Fruit fly (Drosophila melanogaster) whole organism, embryonic: ENCODE results near the gene Pde6.

Source experiments
- Asciz ChIP-seq: fragments of 200-800 bp; sonication (Bioruptor generic); optimal IDR thresholded peaks from 2 replicates; lab custom pipeline; 2017; ENCODE audit warnings: missing biosample characterization, mild to moderate bottlenecking, missing genetic modification characterization, missing genetic modification reagents
- CG10959 ChIP-seq: fragments of 200-800 bp; sonication (Bioruptor generic); IDR thresholded peaks from 2 replicates; pipeline ENCODE4 v1.3.6; 2022; ENCODE audit warnings: missing biosample characterization, missing genetic modification characterization
- CG10979 ChIP-seq: fragments of 200-800 bp; sonication (Bioruptor generic); optimal IDR thresholded peaks from 2 replicates; lab custom pipeline; 2018; ENCODE audit warnings: missing biosample characterization, mild to moderate bottlenecking, missing genetic modification characterization, moderate library complexity
- CG11085 ChIP-seq: fragments of 200-800 bp; sonication (Bioruptor generic); IDR thresholded peaks from 2 replicates; pipeline ENCODE4 v1.3.6; 2022; ENCODE audit warnings: missing biosample characterization, missing genetic modification characterization
- CG12104 ChIP-seq: fragments of 200-800 bp; sonication (Bioruptor generic); optimal IDR thresholded peaks from 3 replicates; lab custom pipeline; 2016; ENCODE audit warnings: missing biosample characterization, missing genetic modification characterization
- CG12299 ChIP-seq: fragments of 200-800 bp; sonication (Bioruptor generic); optimal IDR thresholded peaks from 2 replicates; lab custom pipeline; 2018; ENCODE audit warnings: missing biosample characterization, mild to moderate bottlenecking, missing genetic modification characterization
- CG1233 ChIP-seq: fragments of 200-800 bp; sonication (Bioruptor generic); optimal IDR thresholded peaks from 4 replicates; lab custom pipeline; 2018; ENCODE audit warnings: missing biosample characterization, mild to moderate bottlenecking, missing genetic modification characterization
- CG13424 ChIP-seq: fragments of 200-800 bp; sonication (Bioruptor generic); optimal IDR thresholded peaks from 2 replicates; lab custom pipeline; 2019; ENCODE audit warnings: missing biosample characterization, mild to moderate bottlenecking, missing genetic modification characterization, moderate library complexity
- CG1647 ChIP-seq: fragments of 200-800 bp; sonication (Bioruptor generic); optimal IDR thresholded peaks from 3 replicates; lab custom pipeline; 2016; ENCODE audit warnings: missing biosample characterization, missing genetic modification characterization
- CG18262 ChIP-seq: fragments of 200-800 bp; optimal IDR thresholded peaks from 3 replicates; lab custom pipeline; 2019; ENCODE audit warnings: missing biosample characterization, mild to moderate bottlenecking, missing genetic modification characterization, moderate library complexity
- CG2120 ChIP-seq: fragments of 200-800 bp; sonication (Bioruptor generic); optimal IDR thresholded peaks from 3 replicates; lab custom pipeline; 2016; ENCODE audit warnings: missing biosample characterization, missing genetic modification characterization
- CG2202 ChIP-seq: fragments of 200-800 bp; sonication (Bioruptor generic); optimal IDR thresholded peaks from 2 replicates; lab custom pipeline; 2018; ENCODE audit warnings: missing biosample characterization, mild to moderate bottlenecking, missing genetic modification characterization
- CG30431 ChIP-seq: fragments of 200-800 bp; sonication (Bioruptor generic); optimal IDR thresholded peaks from 2 replicates; lab custom pipeline; 2017; ENCODE audit warnings: missing biosample characterization, missing genetic modification characterization
- CG3163 ChIP-seq: fragments of 200-800 bp; sonication (Bioruptor generic); optimal IDR thresholded peaks from 3 replicates; lab custom pipeline; 2016; ENCODE audit warnings: missing biosample characterization, missing genetic modification characterization
- CG3838 ChIP-seq: fragments of 200-800 bp; sonication (Bioruptor generic); optimal IDR thresholded peaks from 3 replicates; lab custom pipeline; 2016; ENCODE audit warnings: missing biosample characterization, missing genetic modification characterization
- CG4328 ChIP-seq: fragments of 200-800 bp; sonication (Bioruptor generic); optimal IDR thresholded peaks from 3 replicates; lab custom pipeline; 2017; ENCODE audit warnings: missing biosample characterization, missing genetic modification reagents, missing genetic modification characterization
- CG7786 ChIP-seq: fragments of 200-800 bp; sonication (Bioruptor generic); optimal IDR thresholded peaks from 2 replicates; lab custom pipeline; 2016; ENCODE audit warnings: missing biosample characterization, missing genetic modification characterization
- CG8281 ChIP-seq: fragments of 200-800 bp; sonication (Bioruptor generic); optimal IDR thresholded peaks from 2 replicates; lab custom pipeline; 2018; ENCODE audit warnings: missing biosample characterization, mild to moderate bottlenecking, missing genetic modification characterization, moderate library complexity
- CG8478 ChIP-seq: fragments of >200 bp; optimal IDR thresholded peaks from 2 replicates; lab custom pipeline; 2018
- CG9609 ChIP-seq: fragments of 200-800 bp; sonication (Bioruptor generic); optimal IDR thresholded peaks from 3 replicates; lab custom pipeline; 2016; ENCODE audit warnings: missing biosample characterization, missing genetic modification characterization
- D19A ChIP-seq: fragments of 200-800 bp; optimal IDR thresholded peaks from 3 replicates; lab custom pipeline; 2019; ENCODE audit warnings: missing biosample characterization, mild to moderate bottlenecking, missing genetic modification characterization, moderate library complexity
- Dll ChIP-seq: fragments of 200-800 bp; sonication (Bioruptor generic); IDR thresholded peaks from 4 replicates; pipeline ENCODE4 v1.3.6; 2022; ENCODE audit warnings: missing biosample characterization, missing genetic modification characterization; ENCODE audit not compliant: partially characterized antibody
- Doc2 ChIP-seq: fragments of 200-800 bp; sonication (Bioruptor generic); IDR thresholded peaks from 2 replicates; pipeline ENCODE4 v1.3.6; 2022; ENCODE audit warnings: missing biosample characterization, missing genetic modification characterization
- Dref ChIP-seq: fragments of 200-800 bp; sonication (Bioruptor generic); IDR thresholded peaks from 2 replicates; pipeline ENCODE4 v1.3.6; 2022; ENCODE audit warnings: missing biosample characterization, missing genetic modification characterization
- HLH3B ChIP-seq: fragments of 200-800 bp; sonication (Bioruptor generic); IDR thresholded peaks from 2 replicates; pipeline ENCODE4 v1.3.6; 2022; ENCODE audit warnings: missing biosample characterization, missing genetic modification characterization
- HLHmδ ChIP-seq: fragments of 200-800 bp; sonication (Bioruptor generic); optimal IDR thresholded peaks from 2 replicates; lab custom pipeline; 2018; ENCODE audit warnings: missing biosample characterization, mild to moderate bottlenecking, missing genetic modification characterization, moderate library complexity
- Hand ChIP-seq: fragments of 200-800 bp; sonication (Bioruptor generic); optimal IDR thresholded peaks from 2 replicates; lab custom pipeline; 2017; ENCODE audit warnings: mild to moderate bottlenecking, missing biosample characterization, missing genetic modification reagents, missing genetic modification characterization
- Hmr ChIP-seq: fragments of 200-800 bp; sonication (Bioruptor generic); optimal IDR thresholded peaks from 3 replicates; lab custom pipeline; 2017; ENCODE audit warnings: mild to moderate bottlenecking, missing biosample characterization, missing genetic modification reagents, missing genetic modification characterization
- Ptx1 ChIP-seq: fragments of 200-800 bp; sonication (Bioruptor generic); IDR thresholded peaks from 2 replicates; pipeline ENCODE4 v1.3.6; 2022; ENCODE audit warnings: missing biosample characterization, missing genetic modification characterization
- Ravus ChIP-seq: fragments of 200-800 bp; sonication (Bioruptor generic); IDR thresholded peaks from 2 replicates; pipeline ENCODE4 v1.3.6; 2022; ENCODE audit warnings: missing biosample characterization, missing genetic modification characterization
- Rx ChIP-seq: fragments of 200-800 bp; sonication (Bioruptor generic); IDR thresholded peaks from 2 replicates; pipeline ENCODE4 v1.3.6; 2022; ENCODE audit warnings: missing biosample characterization, missing genetic modification characterization
- Side ChIP-seq: fragments of 200-800 bp; sonication (Bioruptor generic); optimal IDR thresholded peaks from 2 replicates; lab custom pipeline; 2016; ENCODE audit warnings: missing biosample characterization, missing genetic modification characterization
- Sox100B ChIP-seq: fragments of 200-800 bp; sonication (Bioruptor generic); optimal IDR thresholded peaks from 3 replicates; lab custom pipeline; 2018; ENCODE audit warnings: missing biosample characterization, mild to moderate bottlenecking, missing genetic modification characterization
- Stat92E ChIP-seq, 3 experiments: fragments of >200 bp in 2 of 3; fragments of 200-800 bp in 1 of 3; sonication (Bioruptor generic) in 1 of 3; optimal IDR thresholded peaks; 2 replicates each; lab custom pipeline; 2017 to 2019; ENCODE audit warnings: missing biosample characterization in 3 of 3, missing genetic modification characterization in 3 of 3, mild to moderate bottlenecking in 1 of 3, moderate library complexity in 1 of 3
- Xbp1 ChIP-seq: fragments of 200-800 bp; sonication (Bioruptor generic); optimal IDR thresholded peaks from 3 replicates; lab custom pipeline; 2016; ENCODE audit warnings: missing biosample characterization, mild to moderate bottlenecking, missing genetic modification characterization
- ato ChIP-seq: fragments of 200-800 bp; sonication (Bioruptor generic); IDR thresholded peaks from 2 replicates; pipeline ENCODE4 v1.3.6; 2022; ENCODE audit warnings: missing biosample characterization, missing genetic modification characterization; ENCODE audit not compliant: partially characterized antibody
- az2 ChIP-seq: fragments of 200-800 bp; sonication (Bioruptor generic); optimal IDR thresholded peaks from 3 replicates; lab custom pipeline; 2016; ENCODE audit warnings: missing biosample characterization, missing genetic modification characterization
- cas ChIP-seq: fragments of 200-800 bp; sonication (Bioruptor generic); IDR thresholded peaks from 2 replicates; pipeline ENCODE4 v1.3.6; 2022; ENCODE audit warnings: missing biosample characterization, missing genetic modification characterization
- chm ChIP-seq: fragments of 200-800 bp; sonication (Bioruptor generic); IDR thresholded peaks from 2 replicates; pipeline ENCODE4 v1.3.6; 2022; ENCODE audit warnings: missing biosample characterization, missing genetic modification characterization
- crol ChIP-seq: fragments of 200-800 bp; sonication (Bioruptor generic); IDR thresholded peaks from 2 replicates; pipeline ENCODE4 v1.3.6; 2022; ENCODE audit warnings: missing biosample characterization, missing genetic modification characterization
- ind ChIP-seq: fragments of 200-800 bp; sonication (Bioruptor generic); optimal IDR thresholded peaks from 3 replicates; lab custom pipeline; 2016; ENCODE audit warnings: missing biosample characterization, missing genetic modification characterization
- insv ChIP-seq, 2 experiments: fragments of 200-800 bp; sonication (Bioruptor generic); optimal IDR thresholded peaks; 3 replicates each; lab custom pipeline; 2016 to 2018; ENCODE audit warnings: missing biosample characterization in 2 of 2, missing genetic modification characterization in 2 of 2
- nom ChIP-seq: fragments of 200-800 bp; sonication (Bioruptor generic); optimal IDR thresholded peaks from 2 replicates; lab custom pipeline; 2017; ENCODE audit warnings: missing biosample characterization, missing genetic modification characterization, mild to moderate bottlenecking, moderate library complexity, missing genetic modification reagents
- onecut ChIP-seq: fragments of 200-800 bp; sonication (Bioruptor generic); IDR thresholded peaks from 2 replicates; pipeline ENCODE4 v1.3.6; 2022; ENCODE audit warnings: missing biosample characterization, missing genetic modification characterization
- sc ChIP-seq, 3 experiments: fragments of >200 bp in 2 of 3; fragments of 200-800 bp in 1 of 3; sonication (Bioruptor generic) in 1 of 3; optimal IDR thresholded peaks; 2 replicates in 2 of 3; 3 replicates in 1 of 3; lab custom pipeline; 2017; ENCODE audit warnings: mild to moderate bottlenecking in 1 of 3, missing biosample characterization in 1 of 3, missing genetic modification characterization in 1 of 3, missing genetic modification reagents in 1 of 3
- schlank ChIP-seq: fragments of 200-800 bp; sonication (Bioruptor generic); optimal IDR thresholded peaks from 2 replicates; lab custom pipeline; 2018; ENCODE audit warnings: missing biosample characterization, mild to moderate bottlenecking, missing genetic modification characterization
- so ChIP-seq: fragments of 200-800 bp; sonication (Bioruptor generic); IDR thresholded peaks from 3 replicates; pipeline ENCODE4 v1.3.6; 2022; ENCODE audit warnings: missing biosample characterization, missing genetic modification characterization
- stc ChIP-seq: fragments of 200-800 bp; sonication (Bioruptor generic); IDR thresholded peaks from 2 replicates; pipeline ENCODE4 v1.3.6; 2022; ENCODE audit warnings: missing biosample characterization, missing genetic modification characterization
- tup ChIP-seq: fragments of 200-800 bp; sonication (Bioruptor generic); optimal IDR thresholded peaks from 2 replicates; lab custom pipeline; 2016; ENCODE audit warnings: missing biosample characterization, mild to moderate bottlenecking, missing genetic modification characterization, moderate library complexity
- zen2 ChIP-seq: fragments of 200-800 bp; sonication (Bioruptor generic); IDR thresholded peaks from 3 replicates; pipeline ENCODE4 v1.3.6; 2022; ENCODE audit warnings: missing biosample characterization, missing genetic modification characterization; ENCODE audit not compliant: partially characterized antibody
- zfh2 ChIP-seq: fragments of 200-800 bp; sonication (Bioruptor generic); optimal IDR thresholded peaks from 2 replicates; lab custom pipeline; 2016; ENCODE audit warnings: missing biosample characterization, missing genetic modification characterization

Gene Pde6

dm6 chr3R:14469724-14470123 lies 88.4 kb downstream of the Pde6 start (continued):
- TF ChIP-seq CG1647 (peak; percentile 6), CG18262 (tag; lab: Kevin White, UChicago) (peak; percentile 81), crol (GFP tag; lab: Robert Waterston, UW) (no peak), Rx (GFP tag; lab: Robert Waterston, UW) (peak; percentile 2; the same call in 1 of the 2 replicates), CG2202 (peak; percentile 65), cas (GFP tag; lab: Robert Waterston, UW) (no peak), HLHmδ (GFP tag; lab: Kevin White, UChicago) (no peak), CG3838 (GFP tag; lab: Kevin White, UChicago) (no peak), tup (GFP tag; lab: Kevin White, UChicago) (no peak), Ravus (GFP tag; lab: Robert Waterston, UW) (no peak), nom (GFP tag; lab: Kevin White, UChicago) (no peak), CG8478 (lab: Kevin White, UChicago) (no peak), CG10979 (tag; lab: Kevin White, UChicago) (peak; percentile 88), Dref (GFP tag; lab: Robert Waterston, UW) (no peak), CG30431 (peak; percentile 37), CG11085 (GFP tag; lab: Robert Waterston, UW) (no peak), CG4328 (GFP tag; lab: Kevin White, UChicago) (peak; percentile 13), Sox100B (peak; percentile 60), onecut (peak; percentile 17; the same call in 1 of the 2 replicates), CG12104 (GFP tag; lab: Kevin White, UChicago) (peak; percentile 37), Hand (GFP tag; lab: Kevin White, UChicago) (no peak), so (GFP tag; lab: Robert Waterston, UW) (peak; percentile 74; the same call in 2 of the 3 replicates), az2 (GFP tag; lab: Kevin White, UChicago) (peak; percentile 59), zen2 (GFP tag; lab: Robert Waterston, UW) (no peak), CG8281 (tag; lab: Kevin White, UChicago) (peak; percentile 16), CG13424 (peak; percentile 63), Ptx1 (GFP tag; lab: Robert Waterston, UW) (peak; percentile 72), CG9609 (GFP tag; lab: Kevin White, UChicago) (no peak), CG3163 (no peak), schlank (tag; lab: Kevin White, UChicago) (no peak), Hmr (GFP tag; lab: Kevin White, UChicago) (no peak), CG7786 (GFP tag; lab: Kevin White, UChicago) (no peak), CG2120 (GFP tag; lab: Kevin White, UChicago) (no peak), D19A (tag; lab: Kevin White, UChicago) (peak; percentile 73), Side (GFP tag; lab: Kevin White, UChicago) (no peak), CG1233 (GFP tag; lab: Kevin White, UChicago) (peak; percentile 7), CG10959 (peak; percentile 48), Xbp1 (GFP tag; lab: Kevin White, UChicago) (peak; percentile 50), HLH3B (peak; percentile 37; the same call in 1 of the 2 replicates), ato (GFP tag; lab: Robert Waterston, UW) (no peak), chm (GFP tag; lab: Robert Waterston, UW) (no peak), sc (optimal IDR thresholded peaks at IDR 0.05; lab: Kevin White, UChicago) (no peak), sc (GFP tag; optimal IDR thresholded peaks at IDR 0.05; lab: Kevin White, UChicago) (peak; percentile 55), Doc2 (GFP tag; lab: Robert Waterston, UW) (no peak), Asciz (GFP tag; lab: Kevin White, UChicago) (peak; percentile 43), ind (GFP tag; lab: Kevin White, UChicago) (peak; percentile 25), CG12299 (tag; lab: Kevin White, UChicago) (no peak), Dll (GFP tag; lab: Robert Waterston, UW) (no peak), Stat92E (GFP tag; optimal IDR thresholded peaks at IDR 0.05; lab: Kevin White, UChicago) (peak in 1 of 3 experiments; percentile 15), zfh2 (no peak), insv (GFP tag; optimal IDR thresholded peaks at IDR 0.05; lab: Kevin White, UChicago) (no peak), stc (GFP tag; lab: Robert Waterston, UW) (peak; percentile 46; the same call in 1 of the 2 replicates)
